Worm (Caenorhabditis elegans) whole organism, late embryonic: ENCODE measurements around the gene T21D9.2.

ENCODE experiments used
- mec-3 ChIP-seq: sonication (generic microtip); optimal IDR thresholded peaks from 2 replicates; lab custom pipeline; 2016; ENCODE audit warnings: borderline replicate concordance, missing genetic modification characterization, missing compliant biosample characterization
- sox-2 ChIP-seq: fragments of 200-800 bp; sonication (Bioruptor generic); IDR thresholded peaks from 2 replicates; pipeline ENCODE4 v1.3.6; 2022; ENCODE audit warnings: missing genetic modification reagents, missing genetic modification characterization, missing compliant biosample characterization
- unc-55 ChIP-seq: sonication (generic microtip); optimal IDR thresholded peaks from 2 replicates; lab custom pipeline; 2017; ENCODE audit warnings: missing biosample characterization, missing genetic modification reagents, missing genetic modification characterization
- unc-86 ChIP-seq: sonication (generic microtip); optimal IDR thresholded peaks from 2 replicates; lab custom pipeline; 2016; ENCODE audit warnings: missing genetic modification characterization, missing compliant biosample characterization

DNA sequence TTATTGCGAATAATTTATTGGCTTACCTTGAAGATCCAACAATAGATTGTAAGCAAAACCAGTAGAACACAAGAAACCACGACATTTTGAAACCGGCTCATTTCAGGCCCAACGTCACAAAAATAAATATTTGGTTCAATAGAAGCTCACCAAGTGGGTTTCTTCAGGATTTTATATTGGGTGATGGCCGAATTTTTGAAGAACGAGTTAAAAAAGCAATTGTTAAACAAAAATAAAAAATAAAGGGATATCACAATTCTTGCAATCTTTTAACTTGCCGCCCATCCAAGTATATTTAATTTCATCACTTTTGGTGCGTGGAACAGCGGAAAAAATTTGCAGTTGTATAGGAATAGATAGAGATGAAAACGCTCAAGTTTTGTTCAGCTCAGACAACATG, at the start of gene T21D9.2:
- no peak for TF ChIP-seq unc-55 (GFP tag; lab: Kevin White, UChicago)
- no peak for TF ChIP-seq unc-86 (tag; lab: Kevin White, UChicago)
- no peak for TF ChIP-seq sox-2 (GFP tag; lab: Robert Waterston, UW)
- no peak for TF ChIP-seq mec-3 (tag; lab: Kevin White, UChicago)
